Worm (Caenorhabditis elegans) whole organism, L4/young adult: ENCODE results near the gene lat-1.

Source experiments
- W03F9.2 ChIP-seq: fragments of 150-350 bp; optimal IDR thresholded peaks from 2 replicates; lab custom pipeline; 2014; ENCODE audit warnings: missing biosample characterization, missing genetic modification characterization
- dao-5 ChIP-seq: sonication (generic microtip); optimal IDR thresholded peaks from 2 replicates; lab custom pipeline; 2016; ENCODE audit warnings: missing genotype, missing genetic modification characterization, moderate library complexity, missing compliant biosample characterization
- him-1 ChIP-seq: sonication (generic microtip); optimal IDR thresholded peaks from 2 replicates; lab custom pipeline; 2016; ENCODE audit warnings: missing genotype, missing genetic modification reagents, missing genetic modification characterization, missing compliant biosample characterization

ce11 chrII:8898582-8899356, 2.1 kb downstream of the lat-1 start:
- TF ChIP-seq him-1 (no peak), W03F9.2 (tag; lab: Kevin White, UChicago) (no peak), dao-5 (tag; lab: Kevin White, UChicago) (no peak)
